Fruit fly (Drosophila melanogaster): ENCODE results near the gene CG14042.

DNA sequence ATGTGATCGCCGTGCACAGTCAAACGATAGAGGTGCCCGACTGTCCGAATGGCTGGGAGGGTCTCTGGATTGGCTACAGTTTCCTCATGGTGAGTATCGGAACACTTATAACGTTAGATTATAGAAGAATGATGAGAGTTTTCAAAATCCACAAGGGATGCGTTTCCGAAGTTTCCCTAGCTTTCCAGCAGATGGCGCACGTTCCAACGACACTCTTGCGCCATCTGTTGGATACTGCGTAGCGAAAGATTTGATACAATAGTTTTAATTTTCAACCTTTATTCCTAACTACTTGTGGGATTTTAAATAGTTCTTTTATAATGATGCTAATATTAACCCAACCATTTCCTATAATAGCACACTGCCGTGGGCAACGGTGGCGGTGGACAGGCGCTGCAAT lies 1.4 kb upstream of the CG14042 start:
- TF ChIP-seq CG10209 (GFP tag; optimal IDR thresholded peaks at IDR 0.05) (no peak), CG12236 (GFP tag; optimal IDR thresholded peaks at IDR 0.05) (no peak), D19A (tag; optimal IDR thresholded peaks at IDR 0.05) (no peak), CG2875 (GFP tag; optimal IDR thresholded peaks at IDR 0.05) (no peak), CG34376 (GFP tag; optimal IDR thresholded peaks at IDR 0.05) (no peak), kah (GFP tag; optimal IDR thresholded peaks at IDR 0.05) (no peak), CG7928 (GFP tag; optimal IDR thresholded peaks at IDR 0.05) (no peak)
